Fruit fly (Drosophila melanogaster): Measurements from ENCODE around the gene CG34027.

The CG34027 gene

DNA sequence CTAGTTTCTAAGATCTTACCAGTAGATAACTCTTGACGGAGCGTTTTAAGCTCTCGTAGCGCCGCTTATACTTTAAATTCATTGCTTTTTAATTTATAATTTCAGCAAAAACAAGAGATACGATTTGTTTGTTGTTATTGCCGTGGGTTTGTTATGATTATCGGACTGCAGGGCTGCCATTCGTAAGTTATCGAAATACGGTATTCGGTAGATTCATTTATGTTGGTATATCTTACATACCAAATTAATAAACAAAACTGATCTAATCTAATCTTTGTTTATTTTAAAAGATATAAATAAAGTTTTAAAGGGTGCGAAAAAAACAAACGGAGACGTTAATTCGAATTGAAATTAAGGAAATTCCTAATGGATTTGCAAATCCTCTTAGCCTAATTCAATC is 52.8 kb downstream of the CG34027 start, which contains the start of the genes CG31111 and stac:
TSS of gene CG31111 (minus strand) at position 162 of the 400 bp plus-strand sequence.
TSS of gene stac (plus strand) at position 271 of the 400 bp plus-strand sequence.
- TF ChIP-seq CG2712 (tag; optimal IDR thresholded peaks at IDR 0.05) = peak; percentile 5
- TF ChIP-seq ato (GFP tag; IDR thresholded peaks at IDR 0.05; ENCODE audit: partially characterized antibody) = no peak
- no peak for TF ChIP-seq D (optimal IDR thresholded peaks at IDR 0.05)
- no peak for TF ChIP-seq D (GFP tag; optimal IDR thresholded peaks at IDR 0.05)
- TF ChIP-seq Hand (GFP tag; optimal IDR thresholded peaks at IDR 0.05) = no peak
- peak; percentile 37 for TF ChIP-seq CG8924 (tag; optimal IDR thresholded peaks at IDR 0.05)
- no peak for TF ChIP-seq CG1792 (GFP tag; optimal IDR thresholded peaks at IDR 0.05)
- TF ChIP-seq Ssrp (tag; optimal IDR thresholded peaks at IDR 0.05) = no peak
- no peak for TF ChIP-seq CG32772 (GFP tag; IDR thresholded peaks at IDR 0.05)
- TF ChIP-seq Ets97D (GFP tag; optimal IDR thresholded peaks at IDR 0.05) = peak; percentile 40
- no peak for TF ChIP-seq CG13424 (tag; optimal IDR thresholded peaks at IDR 0.05)
- peak; percentile 24 for TF ChIP-seq CG1603 (tag; optimal IDR thresholded peaks at IDR 0.05)
- TF ChIP-seq CG8944 (GFP tag; optimal IDR thresholded peaks at IDR 0.05) = no peak
- no peak for TF ChIP-seq CG10274 (GFP tag; optimal IDR thresholded peaks at IDR 0.05)
- TF ChIP-seq CG17186 (GFP tag; optimal IDR thresholded peaks at IDR 0.05) = no peak
- peak; percentile 29 for TF ChIP-seq exex (tag; optimal IDR thresholded peaks at IDR 0.05)
- TF ChIP-seq fd3F (GFP tag; optimal IDR thresholded peaks at IDR 0.05) = no peak
- peak; percentile 18 for TF ChIP-seq odd (GFP tag; optimal IDR thresholded peaks at IDR 0.05)
- TF ChIP-seq chif (GFP tag; optimal IDR thresholded peaks at IDR 0.05) = no peak
- no peak for TF ChIP-seq chm (GFP tag; IDR thresholded peaks at IDR 0.05)
- no peak for TF ChIP-seq wdn (GFP tag; IDR thresholded peaks at IDR 0.05)
- no peak for TF ChIP-seq NFAT (GFP tag; IDR thresholded peaks at IDR 0.05)
- no peak for TF ChIP-seq fd96Cb (tag; optimal IDR thresholded peaks at IDR 0.05)
- TF ChIP-seq Nf-YA (GFP tag; IDR thresholded peaks at IDR 0.05) = no peak
- no peak for TF ChIP-seq gem (tag; optimal IDR thresholded peaks at IDR 0.05)
- no peak for TF ChIP-seq CG32532 (GFP tag; IDR thresholded peaks at IDR 0.05)
- TF ChIP-seq ase (GFP tag; IDR thresholded peaks at IDR 0.05) = no peak
- TF ChIP-seq MESR4 (GFP tag; optimal IDR thresholded peaks at IDR 0.05) = no peak
- TF ChIP-seq Deaf1 (tag; optimal IDR thresholded peaks at IDR 0.05) = no peak
- TF ChIP-seq crp (GFP tag; optimal IDR thresholded peaks at IDR 0.05) = peak in 1 of 2 experiments; percentile 17
- no peak for TF ChIP-seq repo (GFP tag; optimal IDR thresholded peaks at IDR 0.05)
- no peak for TF ChIP-seq ttk (GFP tag; IDR thresholded peaks at IDR 0.05)
- TF ChIP-seq CG1832 (GFP tag; optimal IDR thresholded peaks at IDR 0.05) = no peak
- peak; percentile 49 for TF ChIP-seq lbe (GFP tag; optimal IDR thresholded peaks at IDR 0.05)
- TF ChIP-seq Antp (GFP tag; optimal IDR thresholded peaks at IDR 0.05) = no peak
- no peak for TF ChIP-seq Asciz (GFP tag; optimal IDR thresholded peaks at IDR 0.05)
- peak in 1 of 2 experiments; percentile 10 for TF ChIP-seq Eip74EF (GFP tag; optimal IDR thresholded peaks at IDR 0.05)
- no peak for TF ChIP-seq vvl (GFP tag; IDR thresholded peaks at IDR 0.05)
- no peak for TF ChIP-seq dysf (GFP tag; IDR thresholded peaks at IDR 0.05)
- no peak for TF ChIP-seq Bgb (GFP tag; IDR thresholded peaks at IDR 0.05; ENCODE audit: partially characterized antibody)
- peak; percentile 17 for TF ChIP-seq CG34376 (GFP tag; optimal IDR thresholded peaks at IDR 0.05)
- no peak for TF ChIP-seq en (GFP tag; optimal IDR thresholded peaks at IDR 0.05)
- TF ChIP-seq tap (tag; optimal IDR thresholded peaks at IDR 0.05) = no peak
- TF ChIP-seq Nf-YC (tag; optimal IDR thresholded peaks at IDR 0.05) = peak; percentile 5
- TF ChIP-seq mam (GFP tag; optimal IDR thresholded peaks at IDR 0.05) = no peak
- TF ChIP-seq CG10209 (GFP tag; optimal IDR thresholded peaks at IDR 0.05) = no peak
- no peak for TF ChIP-seq sens-2 (GFP tag; IDR thresholded peaks at IDR 0.05)
- TF ChIP-seq HLH3B (GFP tag; IDR thresholded peaks at IDR 0.05) = no peak
- TF ChIP-seq pnt (GFP tag; optimal IDR thresholded peaks at IDR 0.05) = no peak
- no peak for TF ChIP-seq Dfd (GFP tag; optimal IDR thresholded peaks at IDR 0.05)
- TF ChIP-seq NC2α (GFP tag; optimal IDR thresholded peaks at IDR 0.05) = no peak
- no peak for TF ChIP-seq cad (GFP tag; optimal IDR thresholded peaks at IDR 0.05)

All from whole organism, embryonic.